Worm (Caenorhabditis elegans): Measurements from ENCODE around the gene srx-76.

The srx-76 gene

ce11 chrV:11896322-11896898, 4.8 kb downstream of the srx-76 start (continued):
- TF ChIP-seq lsy-2 (tag; optimal IDR thresholded peaks at IDR 0.05) (peak; percentile 14 to 49), ztf-4 (tag; optimal IDR thresholded peaks at IDR 0.05) (no peak), unc-30 (tag; optimal IDR thresholded peaks at IDR 0.05) (no peak), snpc-4 (tag; optimal IDR thresholded peaks at IDR 0.05) (no peak), nhr-20 (tag; optimal IDR thresholded peaks at IDR 0.05) (peak; percentile 81), dsc-1 (tag; optimal IDR thresholded peaks at IDR 0.05) (no peak), C16A3.4 (tag; optimal IDR thresholded peaks at IDR 0.05) (peak; percentile 20), efl-1 (optimal IDR thresholded peaks at IDR 0.05) (peak; percentile 75 to 94), efl-1 (GFP tag; optimal IDR thresholded peaks at IDR 0.05 in 1 of 2) (peak; percentile 76 to 97), F16B12.6 (tag; optimal IDR thresholded peaks at IDR 0.05) (peak; percentile 76), lin-35 (GFP tag; optimal IDR thresholded peaks at IDR 0.05) (peak; percentile 51 to 84), mdl-1 (tag; optimal IDR thresholded peaks at IDR 0.05) (peak in 1 of 2 experiments; percentile 22)

ce11 chrV:11897604-11898003, 6.0 kb downstream of the srx-76 start:
- TF ChIP-seq nhr-85 (tag) (peak; percentile 53), hlh-4 (tag; optimal IDR thresholded peaks at IDR 0.05) (no peak), ztf-4 (tag; optimal IDR thresholded peaks at IDR 0.05) (no peak), unc-86 (tag; optimal IDR thresholded peaks at IDR 0.05) (no peak), C16A3.4 (tag; optimal IDR thresholded peaks at IDR 0.05) (peak; percentile 14), efl-3 (GFP tag; optimal IDR thresholded peaks at IDR 0.05) (no peak), lir-3 (tag; optimal IDR thresholded peaks at IDR 0.05; ENCODE audit: poor library complexity) (no peak), lin-14 (GFP tag; optimal IDR thresholded peaks at IDR 0.05) (peak; percentile 58), blmp-1 (tag; optimal IDR thresholded peaks at IDR 0.05) (peak; percentile 75)

ce11 chrV:11899149-11899548, 7.5 kb downstream of the srx-76 start, which contains the start of gene sma-1:
TSS of gene sma-1 (plus strand) at chrV:11899449.
- TF ChIP-seq ets-5 (GFP tag; IDR thresholded peaks at IDR 0.05) (no peak), blmp-1 (tag; optimal IDR thresholded peaks at IDR 0.05) (peak; percentile 87)

- TF ChIP-seq elt-2 (tag; optimal IDR thresholded peaks at IDR 0.05) (peak; percentile 18), rnt-1 (tag; optimal IDR thresholded peaks at IDR 0.05) (no peak), lir-3 (tag; optimal IDR thresholded peaks at IDR 0.05; ENCODE audit: poor library complexity) (no peak), swsn-7 (tag; optimal IDR thresholded peaks at IDR 0.05) (no peak), mef-2 (tag; optimal IDR thresholded peaks at IDR 0.05) (no peak)
Observed at ce11 chrV:11900127-11900526, 8.5 kb downstream of the srx-76 start.

ce11 chrV:11901260-11901659, 9.6 kb downstream of the srx-76 start:
- TF ChIP-seq nhr-84 (tag; optimal IDR thresholded peaks at IDR 0.05) (no peak), aly-2 (tag; optimal IDR thresholded peaks at IDR 0.05) (no peak), swsn-7 (tag; optimal IDR thresholded peaks at IDR 0.05) (no peak)

- TF ChIP-seq ztf-11 (tag; optimal IDR thresholded peaks at IDR 0.05) (no peak), nhr-85 (tag) (peak; percentile 2), F16B12.6 (tag; optimal IDR thresholded peaks at IDR 0.05) (no peak), lin-14 (GFP tag; optimal IDR thresholded peaks at IDR 0.05) (peak; percentile 53)
Observed at ce11 chrV:11902161-11902560, 10.5 kb downstream of the srx-76 start.

- TF ChIP-seq elt-2 (tag; optimal IDR thresholded peaks at IDR 0.05): no peak
- TF ChIP-seq lin-35 (GFP tag; optimal IDR thresholded peaks at IDR 0.05): no peak
- no peak for TF ChIP-seq nhr-90 (tag; optimal IDR thresholded peaks at IDR 0.05; ENCODE audit: poor library complexity)
- no peak for TF ChIP-seq fkh-10 (GFP tag; optimal IDR thresholded peaks at IDR 0.05)
- TF ChIP-seq Y116A8C.19 (tag; optimal IDR thresholded peaks at IDR 0.05; ENCODE audit: borderline replicate concordance): no peak
- TF ChIP-seq zip-4 (GFP tag; optimal IDR thresholded peaks at IDR 0.05): no peak
- TF ChIP-seq unc-30 (tag; optimal IDR thresholded peaks at IDR 0.05): no peak
Observed at ce11 chrV:11905977-11906376, 14.4 kb downstream of the srx-76 start.
